Fruit fly (Drosophila melanogaster) whole organism, embryonic: ENCODE results near the gene CG3909.

ENCODE experiments used
- Awh ChIP-seq: fragments of 200-800 bp; sonication (Bioruptor generic); IDR thresholded peaks from 2 replicates; pipeline ENCODE4, ENCODE4 v1.3.6; 2022; ENCODE audit warnings: missing biosample characterization, missing genetic modification characterization
- Blimp-1 ChIP-seq: fragments of 200-800 bp; sonication (Bioruptor generic); optimal IDR thresholded peaks from 3 replicates; lab custom pipeline; 2018; ENCODE audit warnings: missing biosample characterization, missing genetic modification characterization, mild to moderate bottlenecking, moderate library complexity, missing genetic modification reagents
- CG11504 ChIP-seq: fragments of 200-800 bp; sonication (Bioruptor generic); optimal IDR thresholded peaks from 3 replicates; lab custom pipeline; 2019; ENCODE audit warnings: missing biosample characterization, mild to moderate bottlenecking, missing genetic modification characterization, moderate library complexity
- CG12659 ChIP-seq: fragments of 200-800 bp; sonication (Bioruptor generic); optimal IDR thresholded peaks from 3 replicates; lab custom pipeline; 2017; ENCODE audit warnings: mild to moderate bottlenecking, missing biosample characterization, missing genetic modification reagents, missing genetic modification characterization
- CG14014 ChIP-seq: fragments of 200-800 bp; sonication (Bioruptor generic); IDR thresholded peaks from 2 replicates; pipeline ENCODE4 v1.3.6; 2022; ENCODE audit warnings: missing biosample characterization, missing genetic modification characterization
- CG15269 ChIP-seq: fragments of 200-800 bp; sonication (Bioruptor generic); optimal IDR thresholded peaks from 2 replicates; lab custom pipeline; 2018; ENCODE audit warnings: missing biosample characterization, mild to moderate bottlenecking, missing genetic modification characterization, moderate library complexity
- CG16779 ChIP-seq: fragments of 200-800 bp; sonication (Bioruptor generic); IDR thresholded peaks from 2 replicates; pipeline ENCODE4 v1.3.6; 2022; ENCODE audit warnings: missing biosample characterization, missing genetic modification characterization
- CG16815 ChIP-seq: fragments of 200-800 bp; sonication (Bioruptor generic); optimal IDR thresholded peaks from 3 replicates; lab custom pipeline; 2017; ENCODE audit warnings: missing biosample characterization, mild to moderate bottlenecking, missing genetic modification characterization
- CG17359 ChIP-seq: fragments of 200-800 bp; sonication (Bioruptor generic); optimal IDR thresholded peaks from 3 replicates; lab custom pipeline; 2018; ENCODE audit warnings: missing biosample characterization, mild to moderate bottlenecking, missing genetic modification characterization, moderate library complexity
- CG18764 ChIP-seq: fragments of 200-800 bp; sonication (Bioruptor generic); optimal IDR thresholded peaks from 3 replicates; lab custom pipeline; 2016; ENCODE audit warnings: missing biosample characterization, missing genetic modification characterization
- CG30403 ChIP-seq: fragments of 200-800 bp; sonication (Bioruptor generic); optimal IDR thresholded peaks from 3 replicates; lab custom pipeline; 2016; ENCODE audit warnings: missing biosample characterization, missing genetic modification characterization
- CG3847 ChIP-seq: fragments of 200-800 bp; sonication (Bioruptor generic); IDR thresholded peaks from 2 replicates; pipeline ENCODE4 v1.3.6; 2022; ENCODE audit warnings: missing biosample characterization, missing genetic modification characterization
- CG4424 ChIP-seq: fragments of 200-800 bp; sonication (Bioruptor generic); optimal IDR thresholded peaks from 3 replicates; lab custom pipeline; 2016; ENCODE audit warnings: missing biosample characterization, missing genetic modification characterization
- CG6813 ChIP-seq: fragments of 200-800 bp; sonication (Bioruptor generic); optimal IDR thresholded peaks from 2 replicates; lab custom pipeline; 2017; ENCODE audit warnings: missing biosample characterization, missing genetic modification characterization, mild to moderate bottlenecking, moderate library complexity, missing genetic modification reagents
- CG7357 ChIP-seq: fragments of 200-800 bp; sonication (Bioruptor generic); IDR thresholded peaks from 3 replicates; pipeline ENCODE4 v1.3.6; 2022; ENCODE audit warnings: missing biosample characterization, missing genetic modification characterization
- CG8281 ChIP-seq: fragments of 200-800 bp; sonication (Bioruptor generic); optimal IDR thresholded peaks from 2 replicates; lab custom pipeline; 2018; ENCODE audit warnings: missing biosample characterization, mild to moderate bottlenecking, missing genetic modification characterization, moderate library complexity
- CG8924 ChIP-seq: fragments of 200-800 bp; optimal IDR thresholded peaks from 3 replicates; lab custom pipeline; 2019; ENCODE audit warnings: missing biosample characterization, mild to moderate bottlenecking, missing genetic modification characterization, moderate library complexity
- Chrac-16 ChIP-seq: fragments of 200-800 bp; sonication (Bioruptor generic); optimal IDR thresholded peaks from 3 replicates; lab custom pipeline; 2016; ENCODE audit warnings: missing biosample characterization, missing genetic modification characterization
- Deaf1 ChIP-seq: fragments of 200-800 bp; optimal IDR thresholded peaks from 3 replicates; lab custom pipeline; 2019; ENCODE audit warnings: missing biosample characterization, mild to moderate bottlenecking, missing genetic modification characterization, moderate library complexity
- Dp ChIP-seq: fragments of 200-800 bp; sonication (Bioruptor generic); optimal IDR thresholded peaks from 2 replicates; lab custom pipeline; 2018; ENCODE audit warnings: missing biosample characterization, mild to moderate bottlenecking, missing genetic modification characterization, moderate library complexity
- Eip74EF ChIP-seq, 2 experiments: fragments of 200-800 bp in 1 of 2; fragments of >200 bp in 1 of 2; sonication (Bioruptor generic) in 1 of 2; optimal IDR thresholded peaks; 2 replicates each; lab custom pipeline; 2017 to 2019; ENCODE audit warnings: missing biosample characterization in 2 of 2, missing genetic modification characterization in 2 of 2, mild to moderate bottlenecking in 1 of 2, moderate library complexity in 1 of 2
- Ets65A ChIP-seq: fragments of 200-800 bp; sonication (Bioruptor generic); peaks from one replicate; lab custom pipeline; 2016; ENCODE audit warnings: missing biosample characterization, missing genetic modification characterization
- Fer2 ChIP-seq: fragments of 200-800 bp; sonication (Bioruptor generic); optimal IDR thresholded peaks from 2 replicates; lab custom pipeline; 2018; ENCODE audit warnings: missing biosample characterization, mild to moderate bottlenecking, missing genetic modification characterization, moderate library complexity
- H2.0 ChIP-seq: fragments of 200-800 bp; sonication (Bioruptor generic); IDR thresholded peaks from 2 replicates; pipeline ENCODE4 v1.3.6; 2022; ENCODE audit warnings: missing biosample characterization, missing genetic modification characterization
- HmgZ ChIP-seq: fragments of 200-800 bp; sonication (Bioruptor generic); optimal IDR thresholded peaks from 2 replicates; lab custom pipeline; 2018; ENCODE audit warnings: missing biosample characterization, mild to moderate bottlenecking, missing genetic modification characterization
- Med ChIP-seq: fragments of 200-800 bp; sonication (Bioruptor generic); peaks from one replicate; lab custom pipeline; 2016; ENCODE audit warnings: missing biosample characterization, missing genetic modification characterization, mild to moderate bottlenecking, inconsistent platforms, moderate library complexity
- NC2β ChIP-seq: fragments of 200-800 bp; sonication (Bioruptor generic); optimal IDR thresholded peaks from 2 replicates; lab custom pipeline; 2016; ENCODE audit warnings: missing biosample characterization, missing genetic modification characterization
- Nf-YB ChIP-seq: fragments of 200-800 bp; sonication (Bioruptor generic); optimal IDR thresholded peaks from 3 replicates; lab custom pipeline; 2019; ENCODE audit warnings: missing biosample characterization, mild to moderate bottlenecking, missing genetic modification characterization, moderate library complexity
- Pdp1 ChIP-seq, 2 experiments: fragments of 200-800 bp; sonication (Bioruptor generic); optimal IDR thresholded peaks; 3 replicates each; lab custom pipeline; 2016; ENCODE audit warnings: missing biosample characterization in 2 of 2, missing genetic modification characterization in 2 of 2, mild to moderate bottlenecking in 1 of 2, moderate library complexity in 1 of 2
- Sox102F ChIP-seq: fragments of 200-800 bp; sonication (Bioruptor generic); optimal IDR thresholded peaks from 2 replicates; lab custom pipeline; 2018; ENCODE audit warnings: missing biosample characterization, mild to moderate bottlenecking, missing genetic modification characterization, moderate library complexity
- Trl ChIP-seq, 3 experiments: fragments of >200 bp in 2 of 3; fragments of 200-800 bp in 1 of 3; sonication (Bioruptor generic) in 1 of 3; optimal IDR thresholded peaks; 2 replicates in 1 of 3; 3 replicates in 2 of 3; lab custom pipeline; 2016 to 2017; ENCODE audit warnings: missing biosample characterization in 1 of 3, missing genetic modification characterization in 1 of 3
- az2 ChIP-seq: fragments of 200-800 bp; sonication (Bioruptor generic); optimal IDR thresholded peaks from 3 replicates; lab custom pipeline; 2016; ENCODE audit warnings: missing biosample characterization, missing genetic modification characterization
- bigmax ChIP-seq: fragments of 200-800 bp; sonication (Bioruptor generic); optimal IDR thresholded peaks from 2 replicates; lab custom pipeline; 2018; ENCODE audit warnings: missing biosample characterization, mild to moderate bottlenecking, missing genetic modification characterization
- bsh ChIP-seq, 2 experiments: fragments of 200-800 bp; sonication (Bioruptor generic); optimal IDR thresholded peaks; 2 replicates each; lab custom pipeline; 2017 to 2018; ENCODE audit warnings: mild to moderate bottlenecking in 2 of 2, missing biosample characterization in 2 of 2, missing genetic modification characterization in 2 of 2, moderate library complexity in 1 of 2
- caup ChIP-seq: fragments of 200-800 bp; sonication (Bioruptor generic); optimal IDR thresholded peaks from 3 replicates; lab custom pipeline; 2017; ENCODE audit warnings: missing biosample characterization, mild to moderate bottlenecking, missing genetic modification characterization, moderate library complexity; ENCODE audit not compliant: severe bottlenecking
- chm ChIP-seq: fragments of 200-800 bp; sonication (Bioruptor generic); IDR thresholded peaks from 2 replicates; pipeline ENCODE4 v1.3.6; 2022; ENCODE audit warnings: missing biosample characterization, missing genetic modification characterization
- corto ChIP-seq: fragments of 200-800 bp; sonication (Bioruptor generic); optimal IDR thresholded peaks from 2 replicates; lab custom pipeline; 2016; ENCODE audit warnings: missing biosample characterization, mild to moderate bottlenecking, missing genetic modification characterization, moderate library complexity
- da ChIP-seq: fragments of 200-800 bp; sonication (Bioruptor generic); optimal IDR thresholded peaks from 2 replicates; lab custom pipeline; 2016; ENCODE audit warnings: missing biosample characterization, missing genetic modification characterization
- dmrt99B ChIP-seq: fragments of 200-800 bp; sonication (Bioruptor generic); optimal IDR thresholded peaks from 2 replicates; lab custom pipeline; 2018; ENCODE audit warnings: missing biosample characterization, mild to moderate bottlenecking, missing genetic modification characterization, moderate library complexity
- ewg ChIP-seq: fragments of 200-800 bp; sonication (Bioruptor generic); optimal IDR thresholded peaks from 3 replicates; lab custom pipeline; 2017; ENCODE audit warnings: mild to moderate bottlenecking, missing biosample characterization, missing genetic modification reagents, missing genetic modification characterization
- fru ChIP-seq: fragments of >200 bp; optimal IDR thresholded peaks from 2 replicates; lab custom pipeline; 2017
- klu ChIP-seq: fragments of 200-800 bp; sonication (Bioruptor generic); IDR thresholded peaks from 2 replicates; pipeline ENCODE4 v1.3.6; 2022; ENCODE audit warnings: missing biosample characterization, missing genetic modification characterization
- onecut ChIP-seq: fragments of 200-800 bp; sonication (Bioruptor generic); IDR thresholded peaks from 2 replicates; pipeline ENCODE4 v1.3.6; 2022; ENCODE audit warnings: missing biosample characterization, missing genetic modification characterization
- ranshi ChIP-seq: fragments of 200-800 bp; sonication (Bioruptor generic); IDR thresholded peaks from 2 replicates; pipeline ENCODE4 v1.3.6; 2022; ENCODE audit warnings: missing biosample characterization, missing genetic modification characterization
- ro ChIP-seq: fragments of 200-800 bp; sonication (Bioruptor generic); IDR thresholded peaks from 2 replicates; pipeline ENCODE4 v1.3.6; 2022; ENCODE audit warnings: missing biosample characterization, missing genetic modification characterization
- sqz ChIP-seq: fragments of 200-800 bp; sonication (Bioruptor generic); optimal IDR thresholded peaks from 3 replicates; lab custom pipeline; 2018; ENCODE audit warnings: missing biosample characterization, mild to moderate bottlenecking, missing genetic modification characterization
- stwl ChIP-seq: fragments of 200-800 bp; sonication (Bioruptor generic); optimal IDR thresholded peaks from 3 replicates; lab custom pipeline; 2018; ENCODE audit warnings: missing biosample characterization, mild to moderate bottlenecking, missing genetic modification characterization, moderate library complexity
- trh ChIP-seq: fragments of 200-800 bp; sonication (Bioruptor generic); optimal IDR thresholded peaks from 2 replicates; lab custom pipeline; 2016; ENCODE audit warnings: missing biosample characterization, missing genetic modification characterization

The CG3909 gene

dm6 chr3R:10032951-10033720 is 9.9 kb upstream of the CG3909 start (continued):
- peak; percentile 11 for TF ChIP-seq CG12659 (GFP tag; lab: Kevin White, UChicago)
- no peak for TF ChIP-seq da (GFP tag; lab: Kevin White, UChicago)
- peak; percentile 80 for TF ChIP-seq Ets65A
- peak; percentile 54 for TF ChIP-seq Sox102F
- peak; percentile 30 for TF ChIP-seq CG11504 (tag; lab: Kevin White, UChicago)
- no peak for TF ChIP-seq chm (GFP tag; lab: Robert Waterston, UW)
- TF ChIP-seq Med (GFP tag; lab: Kevin White, UChicago), result peak; percentile 49
- peak; percentile 40 for TF ChIP-seq CG17359 (tag; lab: Kevin White, UChicago)
- peak; percentile 12 for TF ChIP-seq CG15269 (tag; lab: Kevin White, UChicago)
- TF ChIP-seq CG4424, result peak; percentile 25
- TF ChIP-seq CG30403 (GFP tag; lab: Kevin White, UChicago), result peak; percentile 12
- no peak for TF ChIP-seq Fer2 (tag; lab: Kevin White, UChicago)

- TF ChIP-seq CG16779 (GFP tag; lab: Robert Waterston, UW), result no peak
- no peak for TF ChIP-seq sqz
- TF ChIP-seq ro (GFP tag; lab: Robert Waterston, UW), result no peak
- TF ChIP-seq Nf-YB (GFP tag; lab: Kevin White, UChicago), result no peak
- TF ChIP-seq Trl (optimal IDR thresholded peaks at IDR 0.05; lab: Kevin White, UChicago), result peak; percentile 56 to 82
- no peak for TF ChIP-seq Trl (GFP tag; optimal IDR thresholded peaks at IDR 0.05; lab: Kevin White, UChicago)
- TF ChIP-seq CG6813, result peak; percentile 19
- no peak for TF ChIP-seq bsh (GFP tag; optimal IDR thresholded peaks at IDR 0.05; lab: Kevin White, UChicago)
- TF ChIP-seq ewg (GFP tag; lab: Kevin White, UChicago), result peak; percentile 24
- no peak for TF ChIP-seq onecut
- no peak for TF ChIP-seq trh
- no peak for TF ChIP-seq Chrac-16 (GFP tag; lab: Kevin White, UChicago)
- no peak for TF ChIP-seq CG14014 (GFP tag; lab: Robert Waterston, UW)
- TF ChIP-seq HmgZ (tag; lab: Kevin White, UChicago), result no peak
- TF ChIP-seq corto, result no peak
- no peak for TF ChIP-seq CG16815 (GFP tag; lab: Kevin White, UChicago)
- TF ChIP-seq CG8924 (tag; lab: Kevin White, UChicago), result no peak
- TF ChIP-seq CG7357 (GFP tag; lab: Robert Waterston, UW), result no peak
- TF ChIP-seq Pdp1 (GFP tag; optimal IDR thresholded peaks at IDR 0.05; lab: Kevin White, UChicago), result no peak
- TF ChIP-seq fru (lab: Kevin White, UChicago), result no peak
- peak; percentile 35 for TF ChIP-seq CG8281 (tag; lab: Kevin White, UChicago)
- TF ChIP-seq Awh, result no peak
- no peak for TF ChIP-seq Dp (GFP tag; lab: Kevin White, UChicago)
- no peak for TF ChIP-seq H2.0 (GFP tag; lab: Robert Waterston, UW)
- no peak for TF ChIP-seq NC2β
- no peak for TF ChIP-seq bigmax
- no peak for TF ChIP-seq Blimp-1
- peak; percentile 38 for TF ChIP-seq dmrt99B (tag; lab: Kevin White, UChicago)
- no peak for TF ChIP-seq ranshi
- TF ChIP-seq Deaf1 (tag; lab: Kevin White, UChicago), result peak; percentile 65
- no peak for TF ChIP-seq stwl
- TF ChIP-seq Eip74EF (GFP tag; optimal IDR thresholded peaks at IDR 0.05; lab: Kevin White, UChicago), result peak in 1 of 2 experiments; percentile 44
- no peak for TF ChIP-seq CG3847 (GFP tag; lab: Robert Waterston, UW)
- no peak for TF ChIP-seq caup (GFP tag; lab: Kevin White, UChicago)
- no peak for TF ChIP-seq CG18764
- TF ChIP-seq klu, result no peak
- no peak for TF ChIP-seq az2 (GFP tag; lab: Kevin White, UChicago)
Measured at dm6 chr3R:10034995-10035446, 8.0 kb upstream of the CG3909 start.
